Fruit fly (Drosophila melanogaster) whole organism, pupa: Measurements from ENCODE around the gene Pnn.

Source experiments
- CG13204 ChIP-seq: fragments of 200-800 bp; sonication (Bioruptor generic); optimal IDR thresholded peaks from 2 replicates; lab custom pipeline; 2018; ENCODE audit warnings: missing biosample characterization, mild to moderate bottlenecking, missing genetic modification characterization, moderate library complexity
- CG34367 ChIP-seq: fragments of 200-800 bp; sonication (Bioruptor generic); optimal IDR thresholded peaks from 2 replicates; lab custom pipeline; 2018; ENCODE audit warnings: missing biosample characterization, mild to moderate bottlenecking, missing genetic modification characterization
- CG8159 ChIP-seq: fragments of 200-800 bp; sonication (Bioruptor generic); optimal IDR thresholded peaks from 3 replicates; lab custom pipeline; 2018; ENCODE audit warnings: missing biosample characterization, mild to moderate bottlenecking, missing genetic modification characterization, moderate library complexity

DNA sequence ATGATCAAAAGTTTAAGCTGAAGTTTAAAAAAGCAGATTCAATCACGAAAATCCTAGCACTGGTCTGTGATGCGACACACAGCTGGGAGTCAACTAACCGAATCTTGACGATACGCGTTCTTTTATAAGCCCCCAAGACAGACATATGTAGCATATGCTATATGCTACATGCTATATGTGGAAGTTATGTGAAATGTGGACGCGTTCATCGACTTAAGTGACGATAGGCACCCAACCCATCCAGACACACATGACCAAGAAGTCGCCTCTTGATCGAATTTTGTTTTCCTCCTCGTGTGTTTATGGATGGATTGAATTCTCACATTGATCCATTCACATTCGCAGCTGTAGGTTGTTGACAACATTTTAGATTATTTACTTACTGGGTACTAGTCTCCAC lies 7.5 kb upstream of the Pnn start, which contains the start of gene alphaTub85E:
- TF ChIP-seq CG8159 (tag; lab: Kevin White, UChicago) (no peak), CG34367 (no peak), CG13204 (GFP tag; lab: Kevin White, UChicago) (no peak)
